Fruit fly (Drosophila melanogaster): ENCODE data around the gene CG33111.

DNA sequence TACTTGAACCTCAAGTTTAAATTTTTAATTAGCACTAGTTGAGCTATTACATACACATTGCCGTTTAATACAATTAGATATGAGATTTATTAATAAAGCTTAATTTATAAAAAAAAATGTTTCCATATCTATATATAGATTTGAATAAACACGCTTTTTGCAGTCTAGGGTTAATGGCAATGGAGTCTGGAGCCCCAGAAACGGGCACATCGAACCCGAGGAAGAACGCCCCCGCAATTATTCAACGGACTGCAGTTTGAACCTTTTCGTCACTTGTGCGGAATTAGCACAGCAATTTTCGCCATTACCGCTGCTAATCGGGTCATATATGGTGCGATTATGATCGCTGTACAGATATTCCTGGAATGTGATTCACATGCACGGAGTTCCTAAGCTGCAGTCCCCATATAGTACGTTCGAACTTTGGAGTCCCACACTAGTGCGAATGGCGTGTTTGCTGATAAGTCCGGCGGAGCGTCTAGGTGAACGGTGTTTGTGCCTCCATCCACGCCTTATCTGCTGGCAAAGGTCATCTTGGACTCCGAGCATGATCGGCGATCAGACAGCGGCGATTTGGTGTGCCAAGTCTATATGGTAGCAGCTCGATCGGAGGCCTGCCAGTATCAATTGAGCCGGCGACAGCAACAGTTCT, 55.3 kb downstream of the CG33111 start, which contains the start of gene Lsd-1:
- no peak for TF ChIP-seq Sin3A (optimal IDR thresholded peaks at IDR 0.05)
- TF ChIP-seq psq (optimal IDR thresholded peaks at IDR 0.05), result no peak
- no peak for TF ChIP-seq ttk (optimal IDR thresholded peaks at IDR 0.05)
- no peak for TF ChIP-seq h (optimal IDR thresholded peaks at IDR 0.05)
- no peak for TF ChIP-seq insv (optimal IDR thresholded peaks at IDR 0.05)
